Worm (Caenorhabditis elegans): ENCODE results near the gene cank-26.
A peak's percentile ranks its signal among the peaks of the same experiment; 100 is the strongest.

The cank-26 gene

DNA sequence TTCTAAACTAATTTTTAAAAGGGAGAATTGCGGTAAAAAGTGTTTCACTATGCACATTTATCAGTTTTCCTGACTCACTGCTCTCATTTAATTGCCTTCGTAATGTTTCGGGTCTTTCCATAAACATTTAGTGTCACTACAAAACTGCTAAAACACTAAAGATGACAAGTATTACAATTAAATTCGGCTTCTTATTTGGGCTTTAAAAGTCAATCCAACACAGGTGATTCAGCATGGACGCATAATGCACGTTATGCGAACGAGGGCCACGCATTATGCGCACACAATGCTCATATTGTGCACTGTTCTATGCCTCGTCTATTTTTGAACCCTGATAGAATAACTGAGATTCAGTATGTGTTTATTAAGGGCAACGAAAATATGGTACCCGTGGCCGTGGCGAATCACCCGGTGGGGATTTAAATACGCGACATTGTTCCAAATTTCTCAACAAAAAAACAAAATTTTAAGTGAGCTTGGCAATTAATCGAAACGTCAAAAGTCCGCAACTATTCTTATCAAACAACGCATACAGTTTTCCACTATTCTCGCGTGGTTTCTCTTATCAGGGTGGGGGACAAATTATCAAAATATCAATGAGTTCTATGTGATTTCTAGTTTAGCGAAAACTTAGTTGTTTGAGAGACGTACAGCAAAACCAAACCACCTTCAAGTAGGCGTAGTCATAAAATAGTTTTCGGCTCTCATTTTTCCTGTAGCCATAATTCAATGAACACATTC is 14.9 kb upstream of the cank-26 start, which contains the start of gene Y14H12A.2:
Gene Y14H12A.2 (minus strand): TSS at position 51 of the 741 bp plus-strand sequence.
- peak; percentile 88 for TF ChIP-seq elt-2 (tag; optimal IDR thresholded peaks at IDR 0.05)
- TF ChIP-seq unc-86 (tag; optimal IDR thresholded peaks at IDR 0.05): no peak

ce11 chrII:3986906-3987305 is 12.0 kb upstream of the cank-26 start, which contains the start of gene K10G6.5:
K10G6.5 (plus strand) TSS chrII:3987250.
- TF ChIP-seq xbp-1 (tag; optimal IDR thresholded peaks at IDR 0.05) (no peak), elt-2 (tag; optimal IDR thresholded peaks at IDR 0.05) (peak; percentile 51)

ce11 chrII:3984242-3984641 is 9.4 kb upstream of the cank-26 start:
- TF ChIP-seq pax-3 (tag; optimal IDR thresholded peaks at IDR 0.05) (no peak), nhr-85 (tag) (no peak), isw-1 (GFP tag; IDR thresholded peaks at IDR 0.05) (no peak), nhr-11 (tag; optimal IDR thresholded peaks at IDR 0.05) (no peak), lsy-2 (tag; optimal IDR thresholded peaks at IDR 0.05) (no peak), skn-1 (tag; optimal IDR thresholded peaks at IDR 0.05) (no peak), efl-1 (optimal IDR thresholded peaks at IDR 0.05) (no peak), efl-1 (GFP tag; optimal IDR thresholded peaks at IDR 0.05 in 1 of 2) (no peak), nhr-19 (GFP tag; conservative IDR thresholded peaks at IDR 0.05) (no peak)

DNA sequence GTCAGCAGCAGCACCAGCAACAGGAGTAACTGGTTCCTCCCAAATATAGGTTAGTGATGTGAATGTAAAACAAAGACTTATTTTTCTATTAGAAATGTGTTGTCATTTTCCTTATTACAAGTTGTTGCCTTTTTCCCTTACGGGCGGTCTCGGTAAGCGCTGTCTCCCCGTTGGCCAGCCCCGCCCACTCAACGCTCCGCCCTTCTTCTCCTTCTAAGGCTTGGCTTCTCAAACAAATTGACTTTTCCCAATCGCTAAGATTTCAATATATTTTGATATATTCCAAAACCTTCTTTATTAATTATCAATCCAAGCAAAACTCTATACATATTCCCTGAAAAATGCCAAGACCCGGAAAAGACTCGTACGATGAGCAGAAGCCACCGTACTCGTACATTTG is 7.4 kb upstream of the cank-26 start, which contains the start of gene lin-31:
Gene lin-31 (plus strand): TSS at position 237 of the 400 bp plus-strand sequence.
- TF ChIP-seq lin-15B (tag; optimal IDR thresholded peaks at IDR 0.05) (no peak), ceh-90 (tag; optimal IDR thresholded peaks at IDR 0.05) (no peak), ets-5 (GFP tag; IDR thresholded peaks at IDR 0.05) (no peak), hpl-2 (GFP tag; optimal IDR thresholded peaks at IDR 0.05) (no peak), vab-15 (tag; optimal IDR thresholded peaks at IDR 0.05) (no peak), mep-1 (tag; optimal IDR thresholded peaks at IDR 0.05) (no peak)

DNA sequence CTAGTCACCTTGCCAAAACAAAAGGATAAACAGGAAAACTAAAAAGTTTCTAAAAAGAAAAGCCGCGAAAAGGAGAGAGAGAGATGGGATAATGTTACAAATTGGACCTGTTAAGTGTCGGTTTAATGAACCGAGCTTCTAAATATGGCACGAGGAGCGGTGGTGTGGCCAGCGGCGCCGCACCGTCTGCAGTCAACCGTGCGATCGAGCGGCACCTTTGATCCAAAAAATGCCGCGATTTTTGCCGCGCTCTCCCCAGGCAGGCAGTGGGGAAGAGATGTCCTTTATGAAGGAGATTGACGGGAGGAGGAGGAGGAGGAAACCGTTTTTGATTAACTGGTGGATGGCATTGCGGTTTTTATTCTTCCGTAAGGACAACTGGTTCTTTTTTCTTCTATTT is 5.5 kb upstream of the cank-26 start:
- TF ChIP-seq nhr-85 (tag) (no peak), skn-1 (tag; optimal IDR thresholded peaks at IDR 0.05) (no peak), efl-1 (optimal IDR thresholded peaks at IDR 0.05) (no peak), efl-1 (GFP tag; optimal IDR thresholded peaks at IDR 0.05 in 1 of 2) (peak in 1 of 2 experiments; percentile 20), zag-1 (tag; optimal IDR thresholded peaks at IDR 0.05) (no peak)

- TF ChIP-seq efl-1 (optimal IDR thresholded peaks at IDR 0.05) (no peak), efl-1 (GFP tag; optimal IDR thresholded peaks at IDR 0.05 in 1 of 2) (peak in 1 of 2 experiments; percentile 61), unc-62 (GFP tag; optimal IDR thresholded peaks at IDR 0.05) (no peak), vab-15 (tag; optimal IDR thresholded peaks at IDR 0.05) (no peak), ceh-90 (tag; optimal IDR thresholded peaks at IDR 0.05) (no peak), nhr-71 (tag; optimal IDR thresholded peaks at IDR 0.05) (no peak)
Measured at ce11 chrII:3978198-3978597, 3.3 kb upstream of the cank-26 start.

DNA sequence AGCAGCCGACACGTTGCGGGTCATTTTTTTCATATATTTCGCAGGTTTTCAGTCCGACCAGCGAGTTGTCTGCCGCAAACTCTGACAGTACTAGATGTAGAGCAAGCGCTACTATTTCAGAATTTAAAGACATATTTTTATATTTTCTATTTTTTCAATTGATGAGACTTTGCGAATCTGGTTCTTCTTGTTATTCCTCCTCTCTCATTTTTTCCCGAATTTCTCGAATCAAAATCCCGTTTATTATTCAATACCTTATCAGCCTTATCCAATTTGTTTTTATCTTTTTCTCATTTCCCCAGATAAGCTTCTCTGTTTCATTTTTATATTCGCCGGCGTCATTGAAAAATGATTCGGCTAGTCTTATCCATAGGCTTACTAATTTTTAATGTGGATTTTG is 1.1 kb upstream of the cank-26 start, which contains the start of gene dos-2:
Gene dos-2 (plus strand): TSS at position 301 of the 400 bp plus-strand sequence.
- TF ChIP-seq jun-1 (tag; optimal IDR thresholded peaks at IDR 0.05) (no peak), C34B4.2 (tag; optimal IDR thresholded peaks at IDR 0.05) (no peak), sox-4 (tag; optimal IDR thresholded peaks at IDR 0.05) (no peak), ets-5 (GFP tag; IDR thresholded peaks at IDR 0.05) (no peak), alr-1 (tag; optimal IDR thresholded peaks at IDR 0.05; ENCODE audit: borderline replicate concordance) (no peak), ztf-11 (tag; optimal IDR thresholded peaks at IDR 0.05) (no peak), nhr-90 (tag; optimal IDR thresholded peaks at IDR 0.05; ENCODE audit: poor library complexity) (no peak), pqm-1 (tag; optimal IDR thresholded peaks at IDR 0.05) (no peak), nhr-19 (GFP tag; conservative IDR thresholded peaks at IDR 0.05) (no peak), nhr-85 (tag) (no peak), skn-1 (tag; optimal IDR thresholded peaks at IDR 0.05) (no peak)
